Worm (Caenorhabditis elegans): Measurements from ENCODE around the gene ric-8.

Gene ric-8

DNA sequence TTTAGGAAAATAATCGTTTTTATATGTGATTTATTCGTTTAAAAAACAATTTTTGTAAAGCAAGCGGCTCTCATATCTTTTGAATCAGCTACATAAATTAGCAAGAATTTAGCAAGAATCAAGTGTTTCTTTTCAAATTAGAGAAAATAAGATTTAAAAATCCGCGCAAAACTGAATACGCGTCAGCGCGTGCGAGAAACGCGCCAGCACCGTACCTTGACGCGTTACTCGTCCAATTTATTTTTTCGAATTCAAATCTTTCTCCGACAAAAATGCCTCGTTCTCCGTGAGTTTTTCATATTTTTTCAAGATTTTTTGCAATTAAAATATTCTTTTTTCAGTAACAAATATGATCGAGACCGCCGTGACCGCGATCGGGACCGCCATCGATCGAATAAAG, 33.5 kb downstream of the ric-8 start, which contains the start of gene Y94H6A.3 (continued):
- TF ChIP-seq nhr-12 (tag; optimal IDR thresholded peaks at IDR 0.05) = no peak
- TF ChIP-seq pqm-1 (tag; optimal IDR thresholded peaks at IDR 0.05) = peak; percentile 20
- TF ChIP-seq unc-39 (tag; optimal IDR thresholded peaks at IDR 0.05) = no peak
- TF ChIP-seq eor-1 (tag; optimal IDR thresholded peaks at IDR 0.05) = peak in 1 of 2 experiments; percentile 24
- TF ChIP-seq mdl-1 (tag; optimal IDR thresholded peaks at IDR 0.05) = no peak
- no peak for TF ChIP-seq egl-27 (tag; optimal IDR thresholded peaks at IDR 0.05)
- TF ChIP-seq ceh-82 (tag; optimal IDR thresholded peaks at IDR 0.05) = peak; percentile 68
- no peak for TF ChIP-seq elt-1 (tag; optimal IDR thresholded peaks at IDR 0.05)
- peak; percentile 68 for TF ChIP-seq lin-39 (tag; optimal IDR thresholded peaks at IDR 0.05)
- TF ChIP-seq fos-1 (tag; optimal IDR thresholded peaks at IDR 0.05) = no peak
- peak; percentile 85 for TF ChIP-seq nhr-43 (tag; optimal IDR thresholded peaks at IDR 0.05; ENCODE audit: poor library complexity, severe bottlenecking)
- peak; percentile 37 for TF ChIP-seq ama-1 (optimal IDR thresholded peaks at IDR 0.05)
- no peak for TF ChIP-seq elt-3 (tag; optimal IDR thresholded peaks at IDR 0.05)
- no peak for TF ChIP-seq nhr-237 (tag; optimal IDR thresholded peaks at IDR 0.05)
- TF ChIP-seq nfya-1 (tag; optimal IDR thresholded peaks at IDR 0.05; ENCODE audit: insufficient read depth) = peak; percentile 92
- no peak for TF ChIP-seq egl-5 (tag; optimal IDR thresholded peaks at IDR 0.05)
- TF ChIP-seq daf-12 (tag; optimal IDR thresholded peaks at IDR 0.05) = no peak
- no peak for TF ChIP-seq mml-1 (tag; optimal IDR thresholded peaks at IDR 0.05)
- peak; percentile 47 for TF ChIP-seq nhr-11 (tag; optimal IDR thresholded peaks at IDR 0.05)
- TF ChIP-seq nhr-28 (tag; optimal IDR thresholded peaks at IDR 0.05) = no peak
- no peak for TF ChIP-seq ZK546.5 (tag; optimal IDR thresholded peaks at IDR 0.05)
- no peak for TF ChIP-seq unc-62 (GFP tag; optimal IDR thresholded peaks at IDR 0.05)

DNA sequence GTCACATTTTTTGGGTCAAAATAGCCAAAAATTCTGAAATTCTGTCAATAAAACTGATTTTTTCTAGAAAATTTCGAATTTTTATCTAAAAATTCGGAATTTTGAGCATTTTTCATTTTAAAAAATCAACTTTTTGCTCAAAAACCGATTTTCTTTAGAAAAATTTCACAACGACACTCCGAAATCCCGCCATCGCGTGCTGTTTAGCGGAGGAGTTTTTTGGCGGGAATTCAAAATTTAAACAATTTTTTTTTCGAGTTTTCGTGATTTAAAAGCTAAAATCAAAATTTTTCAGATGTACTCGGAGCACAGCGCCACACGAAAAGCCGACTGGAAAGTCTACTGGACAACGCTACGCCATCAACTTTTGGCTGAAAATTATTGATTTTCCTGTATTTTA, 34.9 kb downstream of the ric-8 start:
- TF ChIP-seq R02D3.7 (tag; optimal IDR thresholded peaks at IDR 0.05) (no peak), lin-15B (tag; optimal IDR thresholded peaks at IDR 0.05) (no peak), nhr-67 (tag; optimal IDR thresholded peaks at IDR 0.05) (no peak), mdl-1 (tag; optimal IDR thresholded peaks at IDR 0.05) (no peak), lin-39 (tag; optimal IDR thresholded peaks at IDR 0.05) (no peak), nfya-1 (tag; optimal IDR thresholded peaks at IDR 0.05; ENCODE audit: insufficient read depth) (no peak), unc-39 (tag; optimal IDR thresholded peaks at IDR 0.05) (no peak), nhr-43 (tag; optimal IDR thresholded peaks at IDR 0.05; ENCODE audit: poor library complexity, severe bottlenecking) (no peak), nhr-23 (tag; optimal IDR thresholded peaks at IDR 0.05) (no peak), ztf-4 (tag; optimal IDR thresholded peaks at IDR 0.05) (no peak), hmg-11 (tag; optimal IDR thresholded peaks at IDR 0.05) (no peak), zag-1 (tag; optimal IDR thresholded peaks at IDR 0.05) (no peak), snpc-4 (tag; optimal IDR thresholded peaks at IDR 0.05) (no peak)

DNA sequence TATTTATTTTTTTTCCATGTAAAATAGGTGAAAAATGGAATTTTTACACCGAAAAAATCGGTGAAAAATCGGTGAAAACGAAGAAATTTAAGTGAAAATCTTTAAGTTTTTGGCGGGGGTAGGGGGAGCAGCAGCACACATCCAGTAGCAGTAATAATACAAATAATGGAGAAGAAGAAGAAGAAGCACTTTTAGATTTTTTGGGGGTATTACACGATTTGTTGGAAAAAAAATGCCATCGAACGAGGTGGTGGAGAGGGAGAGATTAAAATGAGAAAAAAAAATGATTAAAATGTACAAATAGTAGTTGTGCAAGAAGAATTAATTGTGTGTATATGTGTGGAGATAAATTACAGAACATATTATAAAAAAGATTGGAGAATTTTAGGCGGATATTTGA, 35.4 kb downstream of the ric-8 start:
- TF ChIP-seq pha-4 (tag; optimal IDR thresholded peaks at IDR 0.05) (no peak), daf-12 (tag; optimal IDR thresholded peaks at IDR 0.05) (no peak), ceh-28 (tag; optimal IDR thresholded peaks at IDR 0.05) (no peak), R02D3.7 (tag; optimal IDR thresholded peaks at IDR 0.05) (no peak), fkh-10 (GFP tag; optimal IDR thresholded peaks at IDR 0.05) (no peak), ceh-9 (tag; optimal IDR thresholded peaks at IDR 0.05) (no peak), lin-39 (tag; optimal IDR thresholded peaks at IDR 0.05) (no peak)

DNA sequence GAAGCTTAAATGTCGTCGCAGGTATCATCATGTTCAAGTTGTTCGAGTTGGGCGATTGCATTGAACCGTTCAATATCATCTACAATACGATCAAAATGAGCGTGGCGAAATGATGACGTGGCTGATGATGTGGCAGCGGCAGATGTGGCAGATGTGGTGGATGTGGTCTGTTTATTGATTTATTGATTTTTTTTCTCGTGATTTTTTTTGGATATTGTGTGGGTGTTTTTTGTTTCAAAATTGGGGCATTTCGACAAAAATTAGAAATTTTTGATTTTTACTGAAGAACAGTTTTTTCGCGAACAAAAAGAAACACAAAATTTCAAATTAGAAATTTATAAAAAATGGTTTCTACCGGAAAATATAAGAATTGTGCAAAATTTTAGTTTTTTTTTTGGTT, 37.5 kb downstream of the ric-8 start:
- TF ChIP-seq nhr-67 (tag; optimal IDR thresholded peaks at IDR 0.05) = no peak
- TF ChIP-seq eor-1 (tag; optimal IDR thresholded peaks at IDR 0.05) = no peak
- TF ChIP-seq ceh-28 (tag; optimal IDR thresholded peaks at IDR 0.05) = peak; percentile 86
- no peak for TF ChIP-seq egl-5 (tag; optimal IDR thresholded peaks at IDR 0.05)
- TF ChIP-seq mml-1 (tag; optimal IDR thresholded peaks at IDR 0.05) = no peak

DNA sequence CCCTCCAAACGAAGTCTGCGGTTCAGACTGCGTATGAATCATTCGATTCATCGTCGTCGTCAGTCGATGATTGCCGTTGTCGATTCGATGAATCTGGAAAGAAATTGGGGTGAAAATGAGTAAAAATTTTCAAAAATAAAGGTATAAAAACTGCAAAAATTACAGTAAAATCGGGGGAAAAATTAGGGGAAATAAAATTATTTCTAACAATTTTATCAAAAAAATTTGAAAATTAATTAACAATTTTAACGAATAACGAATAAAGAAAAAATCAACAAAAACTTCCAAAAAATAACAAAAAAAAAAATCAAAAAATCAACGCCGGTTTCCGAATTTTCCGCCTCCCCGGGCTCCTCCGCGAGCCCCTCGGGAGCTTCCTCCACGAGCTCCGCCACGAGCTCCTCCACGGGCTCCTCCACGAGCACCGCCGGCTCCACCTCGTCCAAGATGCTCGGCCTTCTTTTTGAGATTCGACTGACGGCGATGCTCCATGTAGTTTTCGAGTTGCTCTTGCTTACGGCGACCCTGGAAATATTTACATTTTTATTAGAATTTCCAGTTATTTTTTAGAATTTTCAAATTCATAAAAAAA, 46.0 kb downstream of the ric-8 start, which contains the start of gene egrh-3:
Gene egrh-3 (minus strand): TSS at position 51 of the 592 bp plus-strand sequence.
- TF ChIP-seq fkh-2 (tag; optimal IDR thresholded peaks at IDR 0.05) (no peak), unc-62 (GFP tag; optimal IDR thresholded peaks at IDR 0.05) (no peak), elt-1 (tag; optimal IDR thresholded peaks at IDR 0.05) (no peak), nhr-67 (tag; optimal IDR thresholded peaks at IDR 0.05) (no peak), zag-1 (tag; optimal IDR thresholded peaks at IDR 0.05) (no peak), nhr-77 (tag; optimal IDR thresholded peaks at IDR 0.05) (no peak), egl-5 (tag; optimal IDR thresholded peaks at IDR 0.05) (no peak), fkh-10 (GFP tag; optimal IDR thresholded peaks at IDR 0.05) (no peak), mdl-1 (tag; optimal IDR thresholded peaks at IDR 0.05) (no peak), nhr-23 (tag; optimal IDR thresholded peaks at IDR 0.05) (no peak), lsy-12 (tag; optimal IDR thresholded peaks at IDR 0.05) (no peak), nhr-25 (tag; optimal IDR thresholded peaks at IDR 0.05) (no peak), R02D3.7 (tag; optimal IDR thresholded peaks at IDR 0.05) (no peak), jun-1 (tag; optimal IDR thresholded peaks at IDR 0.05) (no peak), nhr-12 (tag; optimal IDR thresholded peaks at IDR 0.05) (no peak), elt-3 (tag; optimal IDR thresholded peaks at IDR 0.05) (no peak), elt-2 (tag; optimal IDR thresholded peaks at IDR 0.05) (no peak), ceh-28 (tag; optimal IDR thresholded peaks at IDR 0.05) (no peak)

Measured in whole organism, L3 larva.